Fruit fly (Drosophila melanogaster) S2 (cell line): ENCODE measurements around the gene CG33500.

ENCODE experiments used
- CG8478 ChIP-seq: fragments of >200 bp; optimal IDR thresholded peaks from 2 replicates; lab custom pipeline; 2018
- CTCF ChIP-seq, 2 experiments: fragments of >200 bp; optimal IDR thresholded peaks; 2 replicates each; lab custom pipeline; 2018

dm6 chr3L:11488264-11488663, 20.2 kb upstream of the CG33500 start:
- TF ChIP-seq CG8478 (lab: Kevin White, UChicago) (no peak), CTCF (optimal IDR thresholded peaks at IDR 0.05; lab: Kevin White, UChicago) (no peak)
